Worm (Caenorhabditis elegans) whole organism, early embryonic: ENCODE results near the gene F07G11.2.
"Not testable (repeated sequence)": the region's sequence is repeated elsewhere in the genome, so short reads cannot be mapped to it uniquely, and the experiment has no call there.

Experiments used
- B0310.2 ChIP-seq: sonication (generic microtip); optimal IDR thresholded peaks from 2 replicates; lab custom pipeline; 2016; ENCODE audit warnings: mild to moderate bottlenecking, missing genetic modification characterization, missing compliant biosample characterization
- F13C5.2 ChIP-seq: sonication (generic microtip); optimal IDR thresholded peaks from 2 replicates; lab custom pipeline; 2017; ENCODE audit warnings: mild to moderate bottlenecking, missing genetic modification characterization, inconsistent platforms, missing compliant biosample characterization
- aly-1 ChIP-seq: sonication (generic microtip); optimal IDR thresholded peaks from 2 replicates; lab custom pipeline; 2016; ENCODE audit warnings: missing genetic modification characterization, missing compliant biosample characterization
- ama-1 ChIP-seq: fragments of 150-350 bp; optimal IDR thresholded peaks from 2 replicates; lab custom pipeline; 2014
- ceh-13 ChIP-seq: fragments of 200-800 bp; sonication (Bioruptor generic); optimal IDR thresholded peaks from 2 replicates; lab custom pipeline; 2018; ENCODE audit warnings: mild to moderate bottlenecking, missing genetic modification characterization, missing compliant biosample characterization
- ceh-36 ChIP-seq: sonication (generic microtip); optimal IDR thresholded peaks from 2 replicates; lab custom pipeline; 2016; ENCODE audit warnings: missing genetic modification characterization, inconsistent platforms, missing compliant biosample characterization
- ets-7 ChIP-seq: sonication (generic microtip); optimal IDR thresholded peaks from 2 replicates; lab custom pipeline; 2016; ENCODE audit warnings: missing genotype, missing genetic modification characterization, missing compliant biosample characterization
- flt-1 ChIP-seq: fragments of 200-800 bp; sonication (Bioruptor generic); IDR thresholded peaks from 2 replicates; pipeline ENCODE4 v1.3.6; 2022; ENCODE audit warnings: missing genetic modification characterization, missing compliant biosample characterization
- hmbx-1 ChIP-seq: sonication (generic microtip); optimal IDR thresholded peaks from 2 replicates; lab custom pipeline; 2016; ENCODE audit warnings: mild to moderate bottlenecking, missing genetic modification characterization, missing compliant biosample characterization
- hmg-4 ChIP-seq: fragments of 200-800 bp; sonication (Bioruptor generic); optimal IDR thresholded peaks from 2 replicates; lab custom pipeline; 2018; ENCODE audit warnings: mild to moderate bottlenecking, missing genetic modification characterization, missing compliant biosample characterization
- hnd-1 ChIP-seq: sonication (generic microtip); optimal IDR thresholded peaks from 2 replicates; lab custom pipeline; 2016; ENCODE audit warnings: missing genetic modification characterization, missing compliant biosample characterization
- pes-1 ChIP-seq: fragments of 200-800 bp; sonication (Bioruptor generic); IDR thresholded peaks from 2 replicates; pipeline ENCODE4 v1.3.6; 2022; ENCODE audit warnings: missing genetic modification reagents, missing genetic modification characterization, missing compliant biosample characterization
- scrt-1 ChIP-seq: fragments of 200-800 bp; sonication (Bioruptor generic); IDR thresholded peaks from 2 replicates; pipeline ENCODE4 v1.3.6; 2022; ENCODE audit warnings: missing genetic modification characterization, missing compliant biosample characterization
- sea-1 ChIP-seq: fragments of 200-800 bp; sonication (Bioruptor generic); conservative IDR thresholded peaks from 2 replicates; pipeline ENCODE4 v1.3.6; 2022; ENCODE audit warnings: missing genetic modification characterization, missing compliant biosample characterization
- tbx-11 ChIP-seq: fragments of 200-800 bp; sonication (Bioruptor generic); IDR thresholded peaks from 2 replicates; pipeline ENCODE4 v1.3.6; 2022; ENCODE audit warnings: missing genetic modification characterization, missing compliant biosample characterization
- tbx-37 ChIP-seq: fragments of 200-800 bp; sonication (Bioruptor generic); conservative IDR thresholded peaks from 2 replicates; pipeline ENCODE4 v1.3.6; 2022; ENCODE audit warnings: missing genetic modification reagents, missing genetic modification characterization, missing compliant biosample characterization
- tra-4 ChIP-seq: sonication (generic microtip); optimal IDR thresholded peaks from 2 replicates; lab custom pipeline; 2017; ENCODE audit warnings: missing genetic modification characterization, missing compliant biosample characterization

Gene F07G11.2

DNA sequence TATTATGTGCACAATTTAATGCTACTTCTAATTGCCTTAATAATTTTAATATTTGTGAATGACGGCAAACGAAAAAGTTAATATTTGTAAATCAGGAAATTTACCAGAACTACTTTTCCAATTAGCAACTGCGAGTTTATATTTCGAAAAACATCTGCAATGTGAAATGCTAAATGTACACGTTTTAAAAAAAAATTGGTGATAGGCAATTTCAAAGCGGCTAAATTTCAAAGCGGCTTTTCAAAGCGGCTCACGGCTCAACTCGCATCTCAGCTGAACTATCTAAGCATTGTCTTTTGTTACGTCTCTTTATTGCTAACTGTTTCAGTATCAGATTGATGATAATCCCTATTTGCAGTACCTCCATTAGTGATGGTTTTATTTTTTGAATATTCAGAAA lies 35.2 kb downstream of the F07G11.2 start, which contains the start of gene srh-187:
Gene srh-187 (minus strand): TSS at position 101 of the 400 bp plus-strand sequence.
- TF ChIP-seq scrt-1 (GFP tag; lab: Robert Waterston, UW) (no peak), F13C5.2 (no peak), tra-4 (tag; lab: Kevin White, UChicago) (no peak), hnd-1 (tag; lab: Kevin White, UChicago) (no peak), flt-1 (GFP tag; lab: Robert Waterston, UW) (no peak), B0310.2 (tag; lab: Kevin White, UChicago) (no peak), hmbx-1 (tag; lab: Kevin White, UChicago) (no peak), ceh-36 (tag; lab: Kevin White, UChicago) (no peak), ets-7 (tag; lab: Kevin White, UChicago) (no peak), ceh-13 (GFP tag; lab: Kevin White, UChicago) (no peak), sea-1 (no peak), tbx-37 (GFP tag; lab: Robert Waterston, UW) (no peak), ama-1 (lab: Kevin White, UChicago) (no peak)

DNA sequence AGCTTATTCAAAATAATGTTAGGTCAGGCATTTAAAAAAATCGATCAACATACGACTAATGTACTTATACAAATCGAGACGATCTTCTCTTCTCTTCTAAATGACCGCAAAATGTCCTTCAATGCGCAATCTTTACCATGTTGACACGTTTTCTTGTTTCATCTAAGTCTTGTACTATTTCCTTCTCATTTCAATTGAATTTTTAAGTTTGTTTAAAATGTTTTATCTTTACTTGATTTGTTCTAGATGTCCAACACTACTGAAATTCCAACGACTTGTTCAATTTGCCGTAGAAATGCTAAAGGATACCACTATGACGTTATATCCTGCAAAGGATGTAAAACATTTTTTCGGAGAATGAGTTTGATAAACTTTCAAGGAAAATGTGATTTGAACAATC lies 37.3 kb downstream of the F07G11.2 start, which contains the start of the genes nhr-263 and nhr-148:
Gene nhr-263 (minus strand): TSS at position 101 of the 400 bp plus-strand sequence.
Gene nhr-148 (plus strand): TSS at position 215 of the 400 bp plus-strand sequence.
- no peak for TF ChIP-seq F13C5.2

DNA sequence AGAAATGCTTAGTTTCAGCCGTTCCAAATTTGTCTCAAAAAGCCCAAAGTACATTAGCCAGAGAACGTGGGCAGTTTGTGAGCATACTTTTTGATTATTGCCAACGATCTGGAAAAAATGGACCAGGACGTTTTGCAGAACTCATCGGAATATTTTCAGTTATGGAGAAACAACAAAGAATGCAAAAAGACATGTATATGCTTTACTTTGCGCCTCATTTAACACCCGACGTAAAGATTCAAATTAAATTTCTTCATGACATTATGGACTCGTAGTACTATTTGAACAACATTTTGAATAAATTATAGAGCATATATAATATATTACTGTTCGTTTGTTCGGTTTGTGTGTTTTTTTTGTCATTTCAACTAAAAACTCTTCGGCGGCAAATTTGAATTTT lies 38.9 kb downstream of the F07G11.2 start, which contains the start of gene srh-244:
Gene srh-244 (plus strand): TSS at position 301 of the 400 bp plus-strand sequence.
- TF ChIP-seq B0310.2 (tag; lab: Kevin White, UChicago) (no peak), F13C5.2 (no peak), aly-1 (tag; lab: Kevin White, UChicago) (no peak), hmbx-1 (tag; lab: Kevin White, UChicago) (no peak), sea-1 (no peak), scrt-1 (GFP tag; lab: Robert Waterston, UW) (no peak), ceh-13 (GFP tag; lab: Kevin White, UChicago) (no peak), ets-7 (tag; lab: Kevin White, UChicago) (no peak)

DNA sequence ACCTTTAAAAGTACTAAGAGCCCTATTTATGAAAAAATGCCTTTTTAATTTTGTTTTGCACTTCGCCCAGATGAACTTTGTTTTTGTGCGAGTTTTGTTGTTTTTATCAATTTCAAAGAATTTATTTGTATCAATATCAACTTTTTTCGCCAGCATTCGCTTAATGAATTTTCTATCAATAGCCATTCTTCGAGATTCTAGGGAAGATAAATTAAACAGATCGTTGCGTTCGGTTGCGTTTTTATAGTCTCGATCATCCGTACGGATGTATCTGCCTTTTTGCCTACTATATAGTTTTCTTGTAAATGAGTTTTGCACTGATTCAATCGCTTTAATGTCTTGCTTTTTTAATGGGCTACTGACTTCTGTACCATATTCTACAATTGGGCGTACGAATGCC lies 40.9 kb downstream of the F07G11.2 start, which contains the start of gene nhr-147:
Gene nhr-147 (plus strand): TSS at position 301 of the 400 bp plus-strand sequence.
- not testable (repeated sequence) for TF ChIP-seq hmg-4 (GFP tag; lab: Kevin White, UChicago); flt-1 (GFP tag; lab: Robert Waterston, UW); hmbx-1 (tag; lab: Kevin White, UChicago)

DNA sequence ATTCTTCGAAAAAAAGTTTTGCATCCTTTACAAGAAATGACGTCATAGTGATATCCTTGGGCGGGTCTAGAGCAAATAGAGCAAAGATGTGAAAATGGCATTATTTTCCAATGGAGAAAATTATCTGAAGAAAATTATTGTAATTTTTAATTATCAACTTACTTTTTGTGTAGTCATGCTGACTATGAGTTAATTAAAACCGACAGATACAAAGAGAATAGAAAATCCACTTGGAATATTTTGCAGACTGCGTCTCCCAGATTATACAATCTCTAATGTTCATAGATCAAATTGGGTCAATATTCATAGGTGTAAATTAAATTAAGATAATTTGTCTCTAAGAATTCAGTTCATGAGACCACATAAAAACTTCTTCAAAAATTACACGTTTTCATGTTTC lies 44.9 kb downstream of the F07G11.2 start, which contains the start of gene nhr-149:
Gene nhr-149 (minus strand): TSS at position 101 of the 400 bp plus-strand sequence.
- TF ChIP-seq sea-1 (no peak), scrt-1 (GFP tag; lab: Robert Waterston, UW) (no peak), tbx-11 (GFP tag; lab: Robert Waterston, UW) (no peak), hmbx-1 (tag; lab: Kevin White, UChicago) (no peak), ceh-36 (tag; lab: Kevin White, UChicago) (no peak), tbx-37 (GFP tag; lab: Robert Waterston, UW) (no peak), ama-1 (lab: Kevin White, UChicago) (no peak), hmg-4 (GFP tag; lab: Kevin White, UChicago) (no peak), hnd-1 (tag; lab: Kevin White, UChicago) (no peak), flt-1 (GFP tag; lab: Robert Waterston, UW) (no peak), ets-7 (tag; lab: Kevin White, UChicago) (no peak), tra-4 (tag; lab: Kevin White, UChicago) (no peak), aly-1 (tag; lab: Kevin White, UChicago) (no peak), F13C5.2 (no peak), ceh-13 (GFP tag; lab: Kevin White, UChicago) (no peak), pes-1 (GFP tag; lab: Robert Waterston, UW) (no peak)

DNA sequence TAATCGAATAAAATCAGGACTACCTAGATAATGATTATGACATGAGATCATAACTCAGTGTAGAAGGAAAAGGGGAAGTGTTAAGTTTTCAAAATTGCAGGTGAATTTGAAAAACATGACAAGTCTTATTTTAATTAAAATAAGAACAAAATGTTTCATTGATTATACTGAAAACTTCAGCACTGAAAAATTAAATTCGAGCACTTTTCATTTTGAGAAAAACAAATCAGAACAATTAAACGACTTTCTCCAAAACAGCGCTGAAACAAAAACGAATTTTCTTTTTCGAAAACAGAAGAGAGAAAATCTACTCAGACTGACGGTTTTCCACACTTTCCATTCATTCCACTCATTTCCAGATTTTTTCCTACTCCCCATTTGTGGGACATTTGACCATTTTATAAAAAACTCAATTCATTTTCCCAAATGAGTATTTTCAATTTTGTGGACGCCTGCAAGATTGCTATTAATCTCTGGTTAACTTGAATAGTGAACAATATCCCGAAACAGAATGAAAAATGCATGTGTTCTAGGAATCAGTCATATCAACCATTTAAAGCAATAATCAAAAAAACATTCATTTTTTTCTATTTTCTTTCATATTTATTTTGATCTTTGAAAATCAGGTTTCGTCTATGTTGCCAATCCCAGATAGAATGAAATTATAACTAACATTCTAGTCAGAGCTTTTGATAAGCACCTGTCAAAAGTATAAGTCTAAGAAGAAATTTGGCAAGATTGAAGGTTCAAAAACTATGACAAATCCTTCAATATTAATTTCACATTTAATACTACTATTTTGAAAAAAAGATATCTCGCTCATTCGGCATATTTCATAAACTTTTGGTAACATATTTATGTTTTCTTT lies 47.8 kb downstream of the F07G11.2 start, which contains the start of the genes srh-231 and srh-275:
Gene srh-231 (minus strand): TSS at position 51 of the 868 bp plus-strand sequence.
Gene srh-275 (plus strand): TSS at position 818 of the 868 bp plus-strand sequence.
- no peak for TF ChIP-seq hnd-1 (tag; lab: Kevin White, UChicago)
- no peak for TF ChIP-seq ceh-36 (tag; lab: Kevin White, UChicago)
- no peak for TF ChIP-seq tbx-11 (GFP tag; lab: Robert Waterston, UW)
- TF ChIP-seq ets-7 (tag; lab: Kevin White, UChicago), result no peak
- no peak for TF ChIP-seq B0310.2 (tag; lab: Kevin White, UChicago)
- TF ChIP-seq scrt-1 (GFP tag; lab: Robert Waterston, UW), result no peak
- TF ChIP-seq F13C5.2, result no peak
- no peak for TF ChIP-seq ceh-13 (GFP tag; lab: Kevin White, UChicago)
- no peak for TF ChIP-seq hmbx-1 (tag; lab: Kevin White, UChicago)
- TF ChIP-seq sea-1, result no peak
- TF ChIP-seq pes-1 (GFP tag; lab: Robert Waterston, UW), result no peak

DNA sequence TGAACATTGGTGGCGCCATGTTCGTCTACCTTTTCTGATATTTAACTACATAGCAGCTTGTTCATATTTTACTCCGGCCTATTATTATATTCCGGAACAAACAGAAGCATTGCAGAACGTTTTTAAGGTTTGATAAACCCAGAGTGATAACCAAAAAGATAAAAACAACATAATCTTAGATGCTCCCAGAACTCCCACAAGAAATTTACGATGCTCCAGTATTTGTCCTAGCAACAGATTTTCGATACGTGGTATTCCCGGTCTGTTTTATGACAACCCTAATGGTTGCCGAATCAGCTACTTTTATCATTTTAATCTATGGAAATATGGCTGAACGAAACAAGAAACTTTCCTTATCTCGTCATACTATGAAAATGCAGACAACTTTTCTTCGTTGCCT lies 49.0 kb downstream of the F07G11.2 start:
- TF ChIP-seq sea-1 (no peak), B0310.2 (tag; lab: Kevin White, UChicago) (no peak), tra-4 (tag; lab: Kevin White, UChicago) (no peak), aly-1 (tag; lab: Kevin White, UChicago) (no peak), F13C5.2 (no peak), pes-1 (GFP tag; lab: Robert Waterston, UW) (no peak), ama-1 (lab: Kevin White, UChicago) (no peak), ceh-36 (tag; lab: Kevin White, UChicago) (no peak), ceh-13 (GFP tag; lab: Kevin White, UChicago) (no peak)
